Fruit fly (Drosophila melanogaster) Kc167 (cell line): ENCODE results near the gene Npc2h.

Experiments
- Myc ChIP-seq: fragments of >200 bp; optimal IDR thresholded peaks from 2 replicates; lab custom pipeline; 2017; ENCODE audit warnings: missing external identifiers
- Sin3A ChIP-seq: fragments of >200 bp; optimal IDR thresholded peaks from 2 replicates; lab custom pipeline; 2018; ENCODE audit warnings: missing external identifiers
- h ChIP-seq: fragments of >200 bp; optimal IDR thresholded peaks from 3 replicates; lab custom pipeline; 2018; ENCODE audit warnings: missing external identifiers
- insv ChIP-seq: fragments of >200 bp; optimal IDR thresholded peaks from 3 replicates; lab custom pipeline; 2018; ENCODE audit warnings: missing external identifiers
- ttk ChIP-seq: sonication (Bioruptor generic); optimal IDR thresholded peaks from 2 replicates; lab custom pipeline; 2017; ENCODE audit warnings: missing external identifiers

dm6 chr3R:30762230-30762629, 16.1 kb upstream of the Npc2h start:
- TF ChIP-seq Sin3A (no peak), Myc (lab: Kevin White, UChicago) (no peak), ttk (lab: Kevin White, UChicago) (no peak), insv (lab: Kevin White, UChicago) (no peak), h (lab: Kevin White, UChicago) (no peak)
